Worm (Caenorhabditis elegans) whole organism, L2 larva: ENCODE data around the gene Y57G11C.1131.

Source experiments
- ama-1 ChIP-seq: fragments of 150-350 bp; optimal IDR thresholded peaks from 2 replicates; lab custom pipeline; 2018; ENCODE audit warnings: inconsistent platforms
- lin-11 ChIP-seq: fragments of 150-350 bp; sonication (generic microtip); optimal IDR thresholded peaks from 2 replicates; lab custom pipeline; 2014; ENCODE audit warnings: missing biosample characterization, missing genetic modification characterization, inconsistent platforms, mixed read lengths
- lin-39 ChIP-seq: fragments of 150-350 bp; optimal IDR thresholded peaks from 2 replicates; lab custom pipeline; 2014; ENCODE audit warnings: missing biosample characterization, missing genetic modification reagents, missing genetic modification characterization
- nhr-77 ChIP-seq: fragments of 150-350 bp; optimal IDR thresholded peaks from 2 replicates; lab custom pipeline; 2014; ENCODE audit warnings: missing biosample characterization, missing genetic modification characterization

ce11 chrIV:14950468-14950867, 17.7 kb downstream of the Y57G11C.1131 start, which contains the start of gene Y41E3.22:
- no peak for TF ChIP-seq lin-11 (tag; lab: Kevin White, UChicago)
- TF ChIP-seq ama-1 (lab: Kevin White, UChicago), result no peak
- no peak for TF ChIP-seq nhr-77 (tag; lab: Kevin White, UChicago)
- no peak for TF ChIP-seq lin-39 (tag; lab: Kevin White, UChicago)
